Fruit fly (Drosophila melanogaster) whole organism, embryonic: Measurements from ENCODE around the gene dpr4.

ENCODE experiments used
- Ada2b ChIP-seq: fragments of 200-800 bp; sonication (Bioruptor generic); IDR thresholded peaks from 2 replicates; pipeline ENCODE4 v1.3.6; 2022; ENCODE audit warnings: missing biosample characterization, missing genetic modification characterization
- CG10979 ChIP-seq: fragments of 200-800 bp; sonication (Bioruptor generic); optimal IDR thresholded peaks from 2 replicates; lab custom pipeline; 2018; ENCODE audit warnings: missing biosample characterization, mild to moderate bottlenecking, missing genetic modification characterization, moderate library complexity
- CG12071 ChIP-seq: fragments of 200-800 bp; sonication (Bioruptor generic); optimal IDR thresholded peaks from 3 replicates; lab custom pipeline; 2018; ENCODE audit warnings: missing biosample characterization, mild to moderate bottlenecking, missing genetic modification characterization
- CG12769 ChIP-seq: fragments of 200-800 bp; sonication (Bioruptor generic); optimal IDR thresholded peaks from 2 replicates; lab custom pipeline; 2019; ENCODE audit warnings: missing biosample characterization, mild to moderate bottlenecking, missing genetic modification characterization, moderate library complexity
- CG1529 ChIP-seq: fragments of 200-800 bp; sonication (Bioruptor generic); optimal IDR thresholded peaks from 3 replicates; lab custom pipeline; 2018; ENCODE audit warnings: missing biosample characterization, missing genetic modification characterization
- CG16813 ChIP-seq: fragments of 200-800 bp; sonication (Bioruptor generic); IDR thresholded peaks from 3 replicates; pipeline ENCODE4 v1.3.6; 2022; ENCODE audit warnings: missing biosample characterization, missing genetic modification characterization; ENCODE audit not compliant: partially characterized antibody
- CG17328 ChIP-seq: fragments of 200-800 bp; sonication (Bioruptor generic); IDR thresholded peaks from 2 replicates; pipeline ENCODE4 v1.3.6; 2022; ENCODE audit warnings: missing biosample characterization, missing genetic modification characterization
- CG2678 ChIP-seq: fragments of 200-800 bp; sonication (Bioruptor generic); optimal IDR thresholded peaks from 3 replicates; lab custom pipeline; 2019; ENCODE audit warnings: missing biosample characterization, mild to moderate bottlenecking, missing genetic modification characterization, moderate library complexity
- CG34376 ChIP-seq: fragments of 200-800 bp; sonication (Bioruptor generic); optimal IDR thresholded peaks from 2 replicates; lab custom pipeline; 2018; ENCODE audit warnings: missing biosample characterization, mild to moderate bottlenecking, missing genetic modification characterization
- CG34422 ChIP-seq: fragments of 200-800 bp; sonication (Bioruptor generic); IDR thresholded peaks from 3 replicates; pipeline ENCODE4 v1.3.6; 2022; ENCODE audit warnings: missing biosample characterization, missing genetic modification characterization
- CG4404 ChIP-seq: fragments of 200-800 bp; sonication (Bioruptor generic); IDR thresholded peaks from 2 replicates; pipeline ENCODE4 v1.3.6; 2022; ENCODE audit warnings: missing biosample characterization, missing genetic modification characterization
- CG4854 ChIP-seq: fragments of 200-800 bp; sonication (Bioruptor generic); optimal IDR thresholded peaks from 2 replicates; lab custom pipeline; 2016; ENCODE audit warnings: missing biosample characterization, missing genetic modification characterization, inconsistent platforms
- CG6813 ChIP-seq: fragments of 200-800 bp; sonication (Bioruptor generic); optimal IDR thresholded peaks from 2 replicates; lab custom pipeline; 2017; ENCODE audit warnings: missing biosample characterization, missing genetic modification characterization, mild to moderate bottlenecking, moderate library complexity, missing genetic modification reagents
- CG8924 ChIP-seq: fragments of 200-800 bp; optimal IDR thresholded peaks from 3 replicates; lab custom pipeline; 2019; ENCODE audit warnings: missing biosample characterization, mild to moderate bottlenecking, missing genetic modification characterization, moderate library complexity
- CG9797 ChIP-seq: fragments of 200-800 bp; sonication (Bioruptor generic); optimal IDR thresholded peaks from 3 replicates; lab custom pipeline; 2018; ENCODE audit warnings: missing biosample characterization, mild to moderate bottlenecking, missing genetic modification characterization
- D19A ChIP-seq: fragments of 200-800 bp; optimal IDR thresholded peaks from 3 replicates; lab custom pipeline; 2019; ENCODE audit warnings: missing biosample characterization, mild to moderate bottlenecking, missing genetic modification characterization, moderate library complexity
- Dref ChIP-seq: fragments of 200-800 bp; sonication (Bioruptor generic); IDR thresholded peaks from 2 replicates; pipeline ENCODE4 v1.3.6; 2022; ENCODE audit warnings: missing biosample characterization, missing genetic modification characterization
- Elba2 ChIP-seq: fragments of 200-800 bp; sonication (Bioruptor generic); optimal IDR thresholded peaks from 3 replicates; lab custom pipeline; 2016; ENCODE audit warnings: missing biosample characterization, missing genetic modification characterization
- Hey ChIP-seq: fragments of 200-800 bp; sonication (Bioruptor generic); optimal IDR thresholded peaks from 3 replicates; lab custom pipeline; 2018; ENCODE audit warnings: missing biosample characterization, mild to moderate bottlenecking, missing genetic modification characterization
- Lim3 ChIP-seq: fragments of 200-800 bp; sonication (Bioruptor generic); IDR thresholded peaks from 2 replicates; pipeline ENCODE4 v1.3.6; 2022; ENCODE audit warnings: missing biosample characterization, missing genetic modification characterization
- Med ChIP-seq: fragments of 200-800 bp; sonication (Bioruptor generic); peaks from one replicate; lab custom pipeline; 2016; ENCODE audit warnings: missing biosample characterization, missing genetic modification characterization, mild to moderate bottlenecking, inconsistent platforms, moderate library complexity
- Stat92E ChIP-seq, 3 experiments: fragments of >200 bp in 2 of 3; fragments of 200-800 bp in 1 of 3; sonication (Bioruptor generic) in 1 of 3; optimal IDR thresholded peaks; 2 replicates each; lab custom pipeline; 2017 to 2019; ENCODE audit warnings: missing biosample characterization in 3 of 3, missing genetic modification characterization in 3 of 3, mild to moderate bottlenecking in 1 of 3, moderate library complexity in 1 of 3
- aop ChIP-seq: fragments of 200-800 bp; sonication (Bioruptor generic); IDR thresholded peaks from 2 replicates; pipeline ENCODE4 v1.3.6; 2022; ENCODE audit warnings: missing biosample characterization, missing genetic modification characterization
- bsh ChIP-seq, 2 experiments: fragments of 200-800 bp; sonication (Bioruptor generic); optimal IDR thresholded peaks; 2 replicates each; lab custom pipeline; 2017 to 2018; ENCODE audit warnings: mild to moderate bottlenecking in 2 of 2, missing biosample characterization in 2 of 2, missing genetic modification characterization in 2 of 2, moderate library complexity in 1 of 2
- cas ChIP-seq: fragments of 200-800 bp; sonication (Bioruptor generic); IDR thresholded peaks from 2 replicates; pipeline ENCODE4 v1.3.6; 2022; ENCODE audit warnings: missing biosample characterization, missing genetic modification characterization
- cg ChIP-seq: fragments of 200-800 bp; sonication (Bioruptor generic); optimal IDR thresholded peaks from 3 replicates; lab custom pipeline; 2019; ENCODE audit warnings: missing biosample characterization, mild to moderate bottlenecking, missing genetic modification characterization, moderate library complexity
- chif ChIP-seq, 2 experiments: fragments of 200-800 bp; sonication (Bioruptor generic); optimal IDR thresholded peaks; 3 replicates each; lab custom pipeline; 2016; ENCODE audit warnings: missing biosample characterization in 2 of 2, missing genetic modification characterization in 2 of 2
- ci ChIP-seq: fragments of 200-800 bp; sonication (Bioruptor generic); IDR thresholded peaks from 3 replicates; pipeline ENCODE4 v1.3.6; 2022; ENCODE audit warnings: missing biosample characterization, missing genetic modification characterization
- corto ChIP-seq: fragments of 200-800 bp; sonication (Bioruptor generic); optimal IDR thresholded peaks from 2 replicates; lab custom pipeline; 2016; ENCODE audit warnings: missing biosample characterization, mild to moderate bottlenecking, missing genetic modification characterization, moderate library complexity
- danr ChIP-seq: fragments of 200-800 bp; sonication (Bioruptor generic); IDR thresholded peaks from 2 replicates; pipeline ENCODE4 v1.3.6; 2022; ENCODE audit warnings: missing biosample characterization, missing genetic modification characterization
- eve ChIP-seq, 2 experiments: fragments of >200 bp; optimal IDR thresholded peaks; 2 replicates each; lab custom pipeline; 2017; ENCODE audit warnings: missing biosample characterization in 2 of 2, missing genetic modification characterization in 2 of 2
- ewg ChIP-seq: fragments of 200-800 bp; sonication (Bioruptor generic); optimal IDR thresholded peaks from 3 replicates; lab custom pipeline; 2017; ENCODE audit warnings: mild to moderate bottlenecking, missing biosample characterization, missing genetic modification reagents, missing genetic modification characterization
- exex ChIP-seq: fragments of 200-800 bp; sonication (Bioruptor generic); optimal IDR thresholded peaks from 4 replicates; lab custom pipeline; 2018; ENCODE audit warnings: missing biosample characterization, mild to moderate bottlenecking, missing genetic modification characterization, moderate library complexity
- eyg ChIP-seq: fragments of 200-800 bp; sonication (Bioruptor generic); optimal IDR thresholded peaks from 3 replicates; lab custom pipeline; 2016; ENCODE audit warnings: missing biosample characterization, missing genetic modification characterization
- gcm ChIP-seq: fragments of 200-800 bp; sonication (Bioruptor generic); optimal IDR thresholded peaks from 2 replicates; lab custom pipeline; 2019; ENCODE audit warnings: missing biosample characterization, mild to moderate bottlenecking, missing genetic modification characterization, moderate library complexity
- grn ChIP-seq: fragments of 200-800 bp; sonication (Bioruptor generic); optimal IDR thresholded peaks from 3 replicates; lab custom pipeline; 2017; ENCODE audit warnings: missing biosample characterization, missing genetic modification characterization
- inv ChIP-seq: fragments of 200-800 bp; sonication (Bioruptor generic); IDR thresholded peaks from 2 replicates; pipeline ENCODE4 v1.3.6; 2022; ENCODE audit warnings: missing biosample characterization, missing genetic modification characterization; ENCODE audit not compliant: partially characterized antibody
- jumu ChIP-seq: fragments of 200-800 bp; sonication (Bioruptor generic); optimal IDR thresholded peaks from 3 replicates; lab custom pipeline; 2016; ENCODE audit warnings: missing biosample characterization, missing genetic modification characterization
- lbe ChIP-seq: fragments of 200-800 bp; sonication (Bioruptor generic); optimal IDR thresholded peaks from 2 replicates; lab custom pipeline; 2016; ENCODE audit warnings: missing biosample characterization, mild to moderate bottlenecking, missing genetic modification characterization
- mirr ChIP-seq: fragments of 200-800 bp; sonication (Bioruptor generic); optimal IDR thresholded peaks from 3 replicates; lab custom pipeline; 2018; ENCODE audit warnings: missing biosample characterization, mild to moderate bottlenecking, missing genetic modification characterization
- prd ChIP-seq, 3 experiments: fragments of >200 bp in 2 of 3; fragments of 200-800 bp in 1 of 3; sonication (Bioruptor generic) in 1 of 3; optimal IDR thresholded peaks in 2 of 3; IDR thresholded peaks in 1 of 3; 2 replicates in 2 of 3; 3 replicates in 1 of 3; pipeline versions ENCODE4 v1.3.6 to Lab custom; 2017 to 2022; ENCODE audit warnings: missing biosample characterization in 1 of 3, missing genetic modification characterization in 1 of 3
- salm ChIP-seq: fragments of 200-800 bp; sonication (Bioruptor generic); optimal IDR thresholded peaks from 2 replicates; lab custom pipeline; 2018; ENCODE audit warnings: missing biosample characterization, mild to moderate bottlenecking, missing genetic modification characterization
- scrt ChIP-seq: fragments of 200-800 bp; sonication (Bioruptor generic); optimal IDR thresholded peaks from 2 replicates; lab custom pipeline; 2018; ENCODE audit warnings: missing biosample characterization, mild to moderate bottlenecking, missing genetic modification characterization, moderate library complexity
- slp2 ChIP-seq: fragments of 200-800 bp; sonication (Bioruptor generic); optimal IDR thresholded peaks from 2 replicates; lab custom pipeline; 2016; ENCODE audit warnings: missing biosample characterization, missing genetic modification characterization
- so ChIP-seq: fragments of 200-800 bp; sonication (Bioruptor generic); IDR thresholded peaks from 3 replicates; pipeline ENCODE4 v1.3.6; 2022; ENCODE audit warnings: missing biosample characterization, missing genetic modification characterization
- sug ChIP-seq: fragments of 200-800 bp; optimal IDR thresholded peaks from 2 replicates; lab custom pipeline; 2019; ENCODE audit warnings: missing biosample characterization, mild to moderate bottlenecking, missing genetic modification characterization, moderate library complexity
- vvl ChIP-seq: fragments of 200-800 bp; sonication (Bioruptor generic); IDR thresholded peaks from 2 replicates; pipeline ENCODE4 v1.3.6; 2022; ENCODE audit warnings: missing biosample characterization, missing genetic modification characterization
- wdn ChIP-seq: fragments of 200-800 bp; sonication (Bioruptor generic); IDR thresholded peaks from 2 replicates; pipeline ENCODE4 v1.3.6; 2022; ENCODE audit warnings: missing biosample characterization, missing genetic modification characterization

dpr4 gene

DNA sequence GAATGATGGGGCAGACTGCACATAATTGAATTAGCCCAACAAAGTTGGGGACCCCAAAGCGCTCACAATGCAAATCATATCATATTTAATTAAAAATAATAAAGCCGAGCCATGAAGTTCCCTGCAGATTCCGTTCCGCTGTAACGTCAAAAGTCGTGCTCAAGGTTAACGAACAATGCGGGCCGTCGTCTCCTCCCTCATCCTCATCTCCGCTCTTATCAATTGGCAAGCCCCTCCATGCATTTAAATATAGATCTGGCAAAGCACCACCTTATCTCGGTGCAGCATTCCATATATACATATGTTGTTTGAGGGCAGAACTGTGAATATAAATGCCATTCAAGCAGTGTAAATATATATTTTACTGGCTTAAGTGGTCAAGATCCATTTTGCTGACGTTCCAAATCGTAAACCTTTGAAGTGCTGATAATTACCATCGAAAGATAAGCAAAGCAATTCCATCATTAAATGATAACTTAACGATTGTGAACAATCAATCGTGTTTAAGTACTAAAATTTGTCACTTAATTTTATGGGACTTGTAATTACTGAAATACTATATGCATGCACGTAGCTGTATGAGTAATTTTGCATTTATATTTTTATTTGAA is 22.1 kb upstream of the dpr4 start:
- TF ChIP-seq vvl (GFP tag; lab: Robert Waterston, UW) = no peak
- TF ChIP-seq Med = peak; percentile 23
- no peak for TF ChIP-seq CG8924
- TF ChIP-seq eve (GFP tag; optimal IDR thresholded peaks at IDR 0.05; lab: Kevin White, UChicago) = peak in 1 of 2 experiments; percentile 40
- peak; percentile 4 for TF ChIP-seq CG2678
- peak; percentile 0 for TF ChIP-seq lbe
- peak; percentile 35 for TF ChIP-seq mirr (GFP tag; lab: Kevin White, UChicago)
- TF ChIP-seq corto (GFP tag; lab: Kevin White, UChicago) = peak; percentile 51
- peak; percentile 1 for TF ChIP-seq sug (tag; lab: Kevin White, UChicago)
- TF ChIP-seq gcm (GFP tag; lab: Kevin White, UChicago) = peak; percentile 66
- peak; percentile 1 for TF ChIP-seq CG34376 (GFP tag; lab: Kevin White, UChicago)
- TF ChIP-seq exex (tag; lab: Kevin White, UChicago) = peak; percentile 95
- no peak for TF ChIP-seq CG12071 (GFP tag; lab: Kevin White, UChicago)
- peak; percentile 26 for TF ChIP-seq grn
- TF ChIP-seq CG12769 (tag; lab: Kevin White, UChicago) = no peak

- TF ChIP-seq chif (GFP tag; optimal IDR thresholded peaks at IDR 0.05; lab: Kevin White, UChicago) (no peak), Med (peak; percentile 41), CG16813 (GFP tag; lab: Robert Waterston, UW) (no peak), ewg (GFP tag; lab: Kevin White, UChicago) (peak; percentile 94), Lim3 (GFP tag; lab: Robert Waterston, UW) (no peak), Dref (GFP tag; lab: Robert Waterston, UW) (no peak), CG10979 (no peak), CG4404 (GFP tag; lab: Robert Waterston, UW) (no peak), salm (tag; lab: Kevin White, UChicago) (peak; percentile 11), eyg (GFP tag; lab: Kevin White, UChicago) (no peak), CG6813 (GFP tag; lab: Kevin White, UChicago) (peak; percentile 30), bsh (GFP tag; optimal IDR thresholded peaks at IDR 0.05; lab: Kevin White, UChicago) (peak in 1 of 2 experiments; percentile 17), danr (GFP tag; lab: Robert Waterston, UW) (no peak), CG9797 (GFP tag; lab: Kevin White, UChicago) (no peak), scrt (GFP tag; lab: Kevin White, UChicago) (peak; percentile 67), slp2 (GFP tag; lab: Kevin White, UChicago) (no peak), Ada2b (no peak), cg (GFP tag; lab: Kevin White, UChicago) (peak; percentile 12), mirr (GFP tag; lab: Kevin White, UChicago) (peak; percentile 12), aop (0 out of 2 replicates have a peak, but pooled peaks have one; percentile 7), ci (0 out of 3 replicates have a peak, but pooled peaks have one; percentile 11), CG4854 (no peak), jumu (no peak), CG1529 (GFP tag; lab: Kevin White, UChicago) (no peak), prd (optimal IDR thresholded peaks at IDR 0.05; lab: Kevin White, UChicago) (no peak), prd (GFP tag; IDR thresholded peaks at IDR 0.05; lab: Robert Waterston, UW) (0 out of 3 replicates have a peak, but pooled peaks have one; percentile 18), Stat92E (GFP tag; optimal IDR thresholded peaks at IDR 0.05; lab: Kevin White, UChicago) (no peak), cas (no peak), CG17328 (GFP tag; lab: Robert Waterston, UW) (peak; percentile 10; the same call in 1 of the 2 replicates), so (GFP tag; lab: Robert Waterston, UW) (no peak), D19A (tag; lab: Kevin White, UChicago) (no peak), Hey (peak; percentile 53), inv (GFP tag; lab: Robert Waterston, UW) (peak; percentile 33; the same call in 1 of the 2 replicates), wdn (GFP tag; lab: Robert Waterston, UW) (0 out of 2 replicates have a peak, but pooled peaks have one; percentile 5), Elba2 (GFP tag; lab: Kevin White, UChicago) (no peak), CG34422 (GFP tag; lab: Robert Waterston, UW) (0 out of 3 replicates have a peak, but pooled peaks have one; percentile 6)
These were observed 20.4 kb upstream of the dpr4 start for dm6 chr3R:11563147-11563546.
